Fruit fly (Drosophila melanogaster) whole organism, prepupa: Measurements from ENCODE around the gene CG31606.

ENCODE experiments used
- Blimp-1 ChIP-seq: fragments of 200-800 bp; sonication (Bioruptor generic); optimal IDR thresholded peaks from 3 replicates; lab custom pipeline; 2017; ENCODE audit warnings: missing biosample characterization, missing genetic modification characterization, mild to moderate bottlenecking, moderate library complexity, missing genetic modification reagents
- CG10631 ChIP-seq: fragments of 200-800 bp; sonication (Bioruptor generic); optimal IDR thresholded peaks from 2 replicates; lab custom pipeline; 2016; ENCODE audit warnings: missing biosample characterization, missing genetic modification characterization
- CG10669 ChIP-seq: fragments of 200-800 bp; sonication (Bioruptor generic); optimal IDR thresholded peaks from 3 replicates; lab custom pipeline; 2018; ENCODE audit warnings: missing biosample characterization, mild to moderate bottlenecking, missing genetic modification characterization, moderate library complexity
- CG11294 ChIP-seq: fragments of 200-800 bp; sonication (Bioruptor generic); IDR thresholded peaks from 2 replicates; pipeline ENCODE4 v1.3.6; 2022; ENCODE audit warnings: missing biosample characterization, missing genetic modification characterization
- CG11762 ChIP-seq: fragments of 200-800 bp; sonication (Bioruptor generic); optimal IDR thresholded peaks from 3 replicates; lab custom pipeline; 2016; ENCODE audit warnings: missing biosample characterization, missing genetic modification characterization; ENCODE audit not compliant: insufficient read depth
- CG11902 ChIP-seq: fragments of 200-800 bp; sonication (Bioruptor generic); optimal IDR thresholded peaks from 3 replicates; lab custom pipeline; 2016; ENCODE audit warnings: missing biosample characterization, missing genetic modification characterization
- CG15336 ChIP-seq: fragments of 200-800 bp; sonication (Bioruptor generic); IDR thresholded peaks from 2 replicates; pipeline ENCODE4 v1.3.6; 2022; ENCODE audit warnings: missing biosample characterization, missing genetic modification characterization
- CG3032 ChIP-seq: fragments of 200-800 bp; optimal IDR thresholded peaks from 2 replicates; lab custom pipeline; 2019; ENCODE audit warnings: missing biosample characterization, mild to moderate bottlenecking, missing genetic modification characterization, moderate library complexity
- CG32006 ChIP-seq: fragments of 200-800 bp; sonication (Bioruptor generic); optimal IDR thresholded peaks from 3 replicates; lab custom pipeline; 2017; ENCODE audit warnings: missing biosample characterization, mild to moderate bottlenecking, missing genetic modification characterization
- CG34406 ChIP-seq: fragments of 200-800 bp; sonication (Bioruptor generic); optimal IDR thresholded peaks from 3 replicates; lab custom pipeline; 2016; ENCODE audit warnings: missing biosample characterization, missing genetic modification characterization
- CG3919 ChIP-seq: fragments of 200-800 bp; sonication (Bioruptor generic); optimal IDR thresholded peaks from 3 replicates; lab custom pipeline; 2016; ENCODE audit warnings: missing biosample characterization, missing genetic modification characterization
- CG4318 ChIP-seq: fragments of 200-800 bp; sonication (Bioruptor generic); optimal IDR thresholded peaks from 3 replicates; lab custom pipeline; 2017; ENCODE audit warnings: missing biosample characterization, mild to moderate bottlenecking, missing genetic modification characterization
- CG6163 ChIP-seq: fragments of 200-800 bp; sonication (Bioruptor generic); IDR thresholded peaks from 3 replicates; pipeline ENCODE4 v1.3.6; 2022; ENCODE audit warnings: missing biosample characterization, missing genetic modification characterization
- CG6276 ChIP-seq: fragments of 200-800 bp; sonication (Bioruptor generic); optimal IDR thresholded peaks from 2 replicates; lab custom pipeline; 2017; ENCODE audit warnings: missing biosample characterization, mild to moderate bottlenecking, missing genetic modification characterization
- CG6792 ChIP-seq: fragments of 200-800 bp; sonication (Bioruptor generic); optimal IDR thresholded peaks from 3 replicates; lab custom pipeline; 2016; ENCODE audit warnings: missing biosample characterization, missing genetic modification characterization
- CG6808 ChIP-seq: fragments of 200-800 bp; sonication (Bioruptor generic); optimal IDR thresholded peaks from 3 replicates; lab custom pipeline; 2017; ENCODE audit warnings: missing biosample characterization, missing genetic modification characterization, mild to moderate bottlenecking, moderate library complexity, missing genetic modification reagents
- CG7368 ChIP-seq: fragments of 200-800 bp; sonication (Bioruptor generic); optimal IDR thresholded peaks from 3 replicates; lab custom pipeline; 2016; ENCODE audit warnings: missing biosample characterization, missing genetic modification characterization
- CG8119 ChIP-seq: fragments of 200-800 bp; sonication (Bioruptor generic); IDR thresholded peaks from 3 replicates; pipeline ENCODE4 v1.3.6; 2022; ENCODE audit warnings: missing biosample characterization, missing genetic modification characterization
- CG8319 ChIP-seq: fragments of 200-800 bp; sonication (Bioruptor generic); optimal IDR thresholded peaks from 3 replicates; lab custom pipeline; 2016; ENCODE audit warnings: missing biosample characterization, missing genetic modification characterization
- CG8632 ChIP-seq: fragments of 200-800 bp; sonication (Bioruptor generic); optimal IDR thresholded peaks from 3 replicates; lab custom pipeline; 2016; ENCODE audit warnings: missing biosample characterization, missing genetic modification characterization
- Eip75B ChIP-seq: fragments of 200-800 bp; sonication (Bioruptor generic); optimal IDR thresholded peaks from 3 replicates; lab custom pipeline; 2016; ENCODE audit warnings: missing biosample characterization, missing genetic modification characterization
- Eip78C ChIP-seq: fragments of 200-800 bp; sonication (Bioruptor generic); peaks from one replicate; lab custom pipeline; 2016; ENCODE audit warnings: missing biosample characterization, missing genetic modification characterization
- Eip93F ChIP-seq: fragments of 200-800 bp; sonication (Bioruptor generic); optimal IDR thresholded peaks from 2 replicates; lab custom pipeline; 2016; ENCODE audit warnings: missing biosample characterization, mild to moderate bottlenecking, missing genetic modification characterization
- Ets21C ChIP-seq: fragments of 200-800 bp; sonication (Bioruptor generic); optimal IDR thresholded peaks from 3 replicates; lab custom pipeline; 2016; ENCODE audit warnings: missing biosample characterization, missing genetic modification characterization
- Gug ChIP-seq: fragments of 200-800 bp; sonication (Bioruptor generic); IDR thresholded peaks from 2 replicates; pipeline ENCODE4 v1.3.6; 2022; ENCODE audit warnings: missing biosample characterization, missing genetic modification characterization
- Hr38 ChIP-seq: sonication (Bioruptor generic); optimal IDR thresholded peaks from 2 replicates; lab custom pipeline; 2016; ENCODE audit warnings: missing biosample characterization, missing genetic modification characterization
- Hr39 ChIP-seq: fragments of 200-800 bp; sonication (Bioruptor generic); optimal IDR thresholded peaks from 2 replicates; lab custom pipeline; 2016; ENCODE audit warnings: missing biosample characterization, missing genetic modification characterization
- Hr4 ChIP-seq: fragments of 200-800 bp; sonication (Bioruptor generic); optimal IDR thresholded peaks from 3 replicates; lab custom pipeline; 2016; ENCODE audit warnings: missing biosample characterization, missing genetic modification characterization
- Lpt ChIP-seq: fragments of 200-800 bp; sonication (Bioruptor generic); optimal IDR thresholded peaks from 3 replicates; lab custom pipeline; 2016; ENCODE audit warnings: missing biosample characterization, missing genetic modification characterization
- OdsH ChIP-seq: fragments of 200-800 bp; sonication (Bioruptor generic); optimal IDR thresholded peaks from 3 replicates; lab custom pipeline; 2016; ENCODE audit warnings: missing biosample characterization, missing genetic modification characterization
- Sox102F ChIP-seq: fragments of 200-800 bp; sonication (Bioruptor generic); optimal IDR thresholded peaks from 2 replicates; lab custom pipeline; 2016; ENCODE audit warnings: missing biosample characterization, mild to moderate bottlenecking, missing genetic modification characterization
- Sox14 ChIP-seq: fragments of 200-800 bp; sonication (Bioruptor generic); optimal IDR thresholded peaks from 3 replicates; lab custom pipeline; 2016; ENCODE audit warnings: missing biosample characterization, missing genetic modification characterization
- Sox15 ChIP-seq: fragments of 200-800 bp; sonication (Bioruptor generic); optimal IDR thresholded peaks from 3 replicates; lab custom pipeline; 2016; ENCODE audit warnings: missing biosample characterization, missing genetic modification characterization
- cyc ChIP-seq: fragments of 200-800 bp; sonication (Bioruptor generic); optimal IDR thresholded peaks from 3 replicates; lab custom pipeline; 2016; ENCODE audit warnings: missing biosample characterization, missing genetic modification characterization
- dac ChIP-seq: fragments of 200-800 bp; sonication (Bioruptor generic); optimal IDR thresholded peaks from 2 replicates; lab custom pipeline; 2017; ENCODE audit warnings: missing biosample characterization, mild to moderate bottlenecking, missing genetic modification characterization
- esn ChIP-seq: fragments of 200-800 bp; sonication (Bioruptor generic); optimal IDR thresholded peaks from 2 replicates; lab custom pipeline; 2016; ENCODE audit warnings: missing biosample characterization, mild to moderate bottlenecking, missing genetic modification characterization, moderate library complexity
- fd85E ChIP-seq: fragments of 200-800 bp; sonication (Bioruptor generic); optimal IDR thresholded peaks from 3 replicates; lab custom pipeline; 2016; ENCODE audit warnings: missing biosample characterization, missing genetic modification characterization
- lz ChIP-seq: fragments of 200-800 bp; sonication (Bioruptor generic); optimal IDR thresholded peaks from 3 replicates; lab custom pipeline; 2016; ENCODE audit warnings: missing biosample characterization, missing genetic modification characterization
- net ChIP-seq: fragments of 200-800 bp; sonication (Bioruptor generic); optimal IDR thresholded peaks from 3 replicates; lab custom pipeline; 2016; ENCODE audit warnings: missing biosample characterization, missing genetic modification characterization
- pdm3 ChIP-seq: fragments of 200-800 bp; sonication (Bioruptor generic); optimal IDR thresholded peaks from 3 replicates; lab custom pipeline; 2016; ENCODE audit warnings: missing biosample characterization, missing genetic modification characterization
- salr ChIP-seq, 2 experiments: fragments of 200-800 bp; sonication (Bioruptor generic); optimal IDR thresholded peaks; 3 replicates each; lab custom pipeline; 2016 to 2018; ENCODE audit warnings: missing biosample characterization in 2 of 2, missing genetic modification characterization in 2 of 2, mild to moderate bottlenecking in 1 of 2
- spab ChIP-seq: fragments of 200-800 bp; sonication (Bioruptor generic); optimal IDR thresholded peaks from 2 replicates; lab custom pipeline; 2017; ENCODE audit warnings: missing biosample characterization, mild to moderate bottlenecking, missing genetic modification characterization, missing genetic modification reagents
- svp ChIP-seq: fragments of 200-800 bp; sonication (Bioruptor generic); peaks from one replicate; lab custom pipeline; 2016; ENCODE audit warnings: missing biosample characterization, missing genetic modification characterization
- topi ChIP-seq: fragments of 200-800 bp; sonication (Bioruptor generic); optimal IDR thresholded peaks from 3 replicates; lab custom pipeline; 2016; ENCODE audit warnings: missing biosample characterization, missing genetic modification characterization
- vri ChIP-seq: fragments of 200-800 bp; sonication (Bioruptor generic); optimal IDR thresholded peaks from 3 replicates; lab custom pipeline; 2016; ENCODE audit warnings: missing biosample characterization, mild to moderate bottlenecking, missing genetic modification characterization

CG31606 gene

DNA sequence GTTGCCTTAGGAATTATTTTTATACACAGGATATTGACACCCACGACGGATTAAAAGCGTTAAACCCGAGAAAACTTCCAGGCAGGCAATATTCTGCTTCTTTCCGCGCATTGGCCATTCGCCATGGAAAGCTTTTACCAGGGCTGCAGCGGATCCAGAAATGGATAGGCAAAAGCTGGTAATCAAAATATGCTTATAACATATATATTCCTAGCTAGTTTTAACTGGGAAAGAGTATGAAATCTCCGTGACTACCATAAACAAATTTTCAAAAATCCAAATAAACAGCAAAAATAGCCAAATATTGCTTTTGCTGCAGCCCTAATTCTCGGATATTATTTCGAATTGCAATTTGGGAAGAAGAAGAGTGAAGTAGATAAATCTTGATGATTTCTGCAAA, 12.1 kb downstream of the CG31606 start, which contains the start of the genes PAPLA1 and Rbsn-5 (continued):
- peak; percentile 97 for TF ChIP-seq cyc (GFP tag; lab: Kevin White, UChicago)
- TF ChIP-seq Blimp-1 (GFP tag; lab: Kevin White, UChicago) = peak; percentile 75
- peak; percentile 78 for TF ChIP-seq spab (GFP tag; lab: Kevin White, UChicago)
- TF ChIP-seq CG3919 (GFP tag; lab: Kevin White, UChicago) = peak; percentile 95
- TF ChIP-seq CG6276 = peak; percentile 73
- TF ChIP-seq Hr38 (GFP tag; lab: Kevin White, UChicago) = peak; percentile 76
- TF ChIP-seq Sox15 (GFP tag; lab: Kevin White, UChicago) = peak; percentile 93
- TF ChIP-seq Eip93F (GFP tag; lab: Kevin White, UChicago) = peak; percentile 16
- TF ChIP-seq topi = peak; percentile 94
- peak; percentile 96 for TF ChIP-seq Sox14 (GFP tag; lab: Kevin White, UChicago)
- TF ChIP-seq CG34406 (GFP tag; lab: Kevin White, UChicago) = peak; percentile 88
- peak; percentile 95 for TF ChIP-seq Ets21C (GFP tag; lab: Kevin White, UChicago)
- TF ChIP-seq Gug (GFP tag; lab: Robert Waterston, UW) = peak; percentile 88
- peak; percentile 82 for TF ChIP-seq CG4318 (GFP tag; lab: Kevin White, UChicago)
- TF ChIP-seq Hr39 (GFP tag; lab: Kevin White, UChicago) = peak; percentile 98
- TF ChIP-seq CG32006 = peak; percentile 93
- peak; percentile 68 for TF ChIP-seq fd85E (GFP tag; lab: Kevin White, UChicago)
- peak; percentile 97 for TF ChIP-seq esn
- TF ChIP-seq Sox102F (GFP tag; lab: Kevin White, UChicago) = peak; percentile 94
- peak; percentile 79 for TF ChIP-seq CG8119
- TF ChIP-seq CG6163 (GFP tag; lab: Robert Waterston, UW) = peak; percentile 94

DNA sequence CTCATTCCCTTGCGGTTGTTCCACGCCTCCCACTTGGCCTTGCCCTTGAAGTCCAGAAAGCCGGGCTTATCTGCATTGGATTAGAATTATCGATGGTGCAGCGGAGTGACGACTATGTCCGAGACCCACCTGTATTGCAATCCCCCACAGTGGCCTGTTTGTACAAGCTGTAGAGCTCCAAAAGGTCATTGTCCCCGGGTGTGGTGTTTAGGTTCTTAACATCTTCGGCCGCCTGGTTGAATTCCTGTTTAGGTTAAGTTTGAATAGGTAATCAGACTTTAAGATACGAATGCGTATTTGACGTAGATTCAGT, 14.5 kb downstream of the CG31606 start:
- TF ChIP-seq CG11762 (GFP tag; lab: Kevin White, UChicago) = no peak
- no peak for TF ChIP-seq CG15336 (GFP tag; lab: Robert Waterston, UW)
- TF ChIP-seq pdm3 = no peak
- TF ChIP-seq CG7368 (GFP tag; lab: Kevin White, UChicago) = no peak
- TF ChIP-seq CG8632 = no peak
- no peak for TF ChIP-seq CG3032
- no peak for TF ChIP-seq Hr38 (GFP tag; lab: Kevin White, UChicago)
- TF ChIP-seq salr (GFP tag; optimal IDR thresholded peaks at IDR 0.05; lab: Kevin White, UChicago) = no peak

DNA sequence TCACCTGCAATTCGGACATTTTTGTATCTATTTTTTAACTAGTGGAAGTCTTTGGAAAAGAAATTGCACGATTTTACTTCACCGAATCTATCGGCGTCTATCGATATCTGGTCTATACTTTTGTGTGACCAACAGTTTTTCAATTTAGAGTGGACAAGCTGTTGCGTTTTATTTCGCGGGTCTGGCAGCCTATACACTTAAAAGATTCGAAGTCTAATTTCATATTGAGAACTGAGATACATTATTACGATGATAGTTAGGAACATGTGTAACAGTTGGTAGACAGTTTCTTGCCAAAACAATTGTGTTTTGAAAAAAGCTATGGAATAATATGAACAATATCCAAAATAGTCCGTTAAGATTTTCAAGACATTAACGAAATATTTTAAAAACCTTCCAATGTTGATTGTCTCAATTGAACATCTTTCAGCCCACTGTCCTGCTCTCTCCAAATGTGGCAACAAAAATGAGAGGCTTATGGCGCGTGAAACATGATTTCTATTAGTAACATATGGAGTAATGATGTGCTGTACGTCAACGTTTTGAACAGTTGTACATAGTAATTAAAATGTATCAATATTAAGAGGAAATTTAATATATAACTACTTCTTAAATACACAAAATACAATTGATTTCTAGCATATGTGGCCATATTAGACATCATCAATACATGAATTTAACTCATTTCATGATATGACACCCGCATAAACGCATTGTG, 15.1 kb downstream of the CG31606 start, which contains the start of gene Acbp1:
Gene Acbp1 (minus strand): TSS at position 146 of the 718 bp plus-strand sequence.
- peak; percentile 91 for TF ChIP-seq vri (GFP tag; lab: Kevin White, UChicago)
- TF ChIP-seq Lpt (GFP tag; lab: Kevin White, UChicago) = peak; percentile 95
- peak; percentile 97 for TF ChIP-seq CG3032
- TF ChIP-seq lz (GFP tag; lab: Kevin White, UChicago) = peak; percentile 93
- TF ChIP-seq CG10669 (GFP tag; lab: Kevin White, UChicago) = peak; percentile 97
- TF ChIP-seq CG8119 = peak; percentile 97
- peak; percentile 96 for TF ChIP-seq Eip93F (GFP tag; lab: Kevin White, UChicago)
- peak; percentile 89 for TF ChIP-seq Sox15 (GFP tag; lab: Kevin White, UChicago)
- TF ChIP-seq Blimp-1 (GFP tag; lab: Kevin White, UChicago) = peak; percentile 92
- peak; percentile 93 for TF ChIP-seq dac
- peak; percentile 89 for TF ChIP-seq CG4318 (GFP tag; lab: Kevin White, UChicago)
- TF ChIP-seq CG8319 (GFP tag; lab: Kevin White, UChicago) = peak; percentile 86
- peak; percentile 92 for TF ChIP-seq Eip75B (GFP tag; lab: Kevin White, UChicago)
- TF ChIP-seq Ets21C (GFP tag; lab: Kevin White, UChicago) = peak; percentile 93
- peak; percentile 96 for TF ChIP-seq CG3919 (GFP tag; lab: Kevin White, UChicago)
- peak; percentile 90 for TF ChIP-seq CG11294 (GFP tag; lab: Robert Waterston, UW)
- TF ChIP-seq CG11762 (GFP tag; lab: Kevin White, UChicago) = peak; percentile 90
- peak; percentile 97 for TF ChIP-seq CG15336 (GFP tag; lab: Robert Waterston, UW)
- peak; percentile 99 for TF ChIP-seq Eip78C (GFP tag; lab: Kevin White, UChicago)
- TF ChIP-seq fd85E (GFP tag; lab: Kevin White, UChicago) = peak; percentile 85
- peak; percentile 91 for TF ChIP-seq Gug (GFP tag; lab: Robert Waterston, UW)
- peak; percentile 94 for TF ChIP-seq OdsH (GFP tag; lab: Kevin White, UChicago)
- peak; percentile 94 for TF ChIP-seq CG10631
- peak; percentile 97 for TF ChIP-seq esn
- peak; percentile 98 for TF ChIP-seq svp
- TF ChIP-seq Hr4 (GFP tag; lab: Kevin White, UChicago) = peak; percentile 96
- TF ChIP-seq CG6163 (GFP tag; lab: Robert Waterston, UW) = peak; percentile 95
- TF ChIP-seq CG8632 = peak; percentile 97
- TF ChIP-seq CG6808 (GFP tag; lab: Kevin White, UChicago) = peak; percentile 97
- TF ChIP-seq Sox14 (GFP tag; lab: Kevin White, UChicago) = peak; percentile 97
- peak; percentile 75 to 93 for TF ChIP-seq salr (GFP tag; optimal IDR thresholded peaks at IDR 0.05; lab: Kevin White, UChicago)
- peak; percentile 83 for TF ChIP-seq CG11902
- TF ChIP-seq net = peak; percentile 98
- peak; percentile 96 for TF ChIP-seq CG6792 (GFP tag; lab: Kevin White, UChicago)
